Fruit fly (Drosophila melanogaster): ENCODE measurements around the gene CG9360.
A peak's percentile ranks its signal among the peaks of the same experiment; 100 is the strongest.

Gene CG9360

DNA sequence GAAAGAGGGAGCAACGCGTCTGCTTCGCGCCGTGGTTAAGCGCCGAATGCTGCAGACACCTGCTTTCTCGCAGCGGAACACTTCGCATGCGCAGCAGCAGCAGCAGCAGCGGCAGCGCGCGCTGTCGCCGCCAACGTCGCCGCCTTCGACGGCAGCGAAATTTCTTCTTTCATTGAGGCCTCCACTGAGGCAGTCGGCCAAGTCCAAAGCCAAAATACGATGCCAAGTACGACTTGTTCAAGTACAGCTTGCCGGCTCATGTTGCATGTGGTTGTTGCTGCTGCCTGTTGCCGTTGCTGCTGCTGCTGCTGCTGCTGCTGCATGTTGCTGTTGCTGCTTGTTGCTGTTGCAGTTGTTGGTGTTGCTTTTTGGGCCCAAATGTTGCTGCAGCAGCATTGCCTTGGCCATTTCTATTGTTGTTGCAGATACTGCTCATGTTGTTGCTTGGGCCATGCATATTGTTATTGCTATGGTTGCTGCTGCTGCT lies 14.4 kb upstream of the CG9360 start, which contains the start of gene dy:
TSS of gene dy (minus strand) at position 51 of the 487 bp plus-strand sequence.
- TF ChIP-seq OdsH (GFP tag; optimal IDR thresholded peaks at IDR 0.05) (no peak), vri (GFP tag; optimal IDR thresholded peaks at IDR 0.05) (no peak), Ets96B (tag; optimal IDR thresholded peaks at IDR 0.05) (no peak), Lpt (GFP tag; optimal IDR thresholded peaks at IDR 0.05) (no peak), Sox102F (GFP tag; optimal IDR thresholded peaks at IDR 0.05) (no peak), CG3919 (GFP tag; optimal IDR thresholded peaks at IDR 0.05) (peak; percentile 51), CG15336 (GFP tag; IDR thresholded peaks at IDR 0.05) (no peak), Eip78C (GFP tag) (peak; percentile 34), CG8632 (GFP tag; optimal IDR thresholded peaks at IDR 0.05) (no peak), CG10669 (GFP tag; optimal IDR thresholded peaks at IDR 0.05) (no peak), CG11762 (GFP tag; optimal IDR thresholded peaks at IDR 0.05; ENCODE audit: insufficient read depth) (no peak), CG11294 (GFP tag; IDR thresholded peaks at IDR 0.05) (no peak), fkh (GFP tag; optimal IDR thresholded peaks at IDR 0.05) (no peak)

DNA sequence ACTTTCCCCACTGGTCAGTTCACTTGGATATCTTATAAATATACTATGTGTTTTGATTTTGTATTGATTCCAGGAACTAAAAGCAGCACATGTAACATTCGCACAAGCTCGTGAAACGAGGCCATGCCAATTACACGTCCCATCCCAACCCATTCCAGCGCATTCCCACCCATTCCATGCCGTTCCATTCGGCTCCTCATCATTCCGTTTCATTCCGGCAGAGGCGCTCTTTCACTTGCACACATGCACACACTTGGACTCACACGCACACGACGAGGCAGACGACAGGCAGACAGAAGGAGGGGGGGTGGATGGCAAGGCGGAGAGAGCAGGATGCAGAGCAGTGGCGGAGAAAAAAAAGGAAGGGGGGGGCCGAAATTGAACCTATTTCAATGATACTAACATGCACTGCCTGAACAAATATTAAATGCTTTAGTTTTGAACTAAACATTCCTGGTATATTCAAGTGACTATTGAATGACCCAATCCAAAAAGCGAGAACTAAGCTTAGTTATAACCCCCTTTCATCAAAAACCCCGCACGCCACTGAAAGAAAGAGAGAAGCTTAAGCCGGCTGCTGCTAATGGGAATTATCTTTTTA lies 11.7 kb upstream of the CG9360 start:
- TF ChIP-seq CG34406 (GFP tag; optimal IDR thresholded peaks at IDR 0.05) (peak; percentile 94), eg (GFP tag; IDR thresholded peaks at IDR 0.05) (peak; percentile 92), CG6276 (GFP tag; optimal IDR thresholded peaks at IDR 0.05) (peak; percentile 89), dac (GFP tag; optimal IDR thresholded peaks at IDR 0.05) (peak; percentile 92), spab (GFP tag; optimal IDR thresholded peaks at IDR 0.05) (peak; percentile 95), Sox14 (GFP tag; optimal IDR thresholded peaks at IDR 0.05) (peak; percentile 95), CG6163 (GFP tag; IDR thresholded peaks at IDR 0.05) (peak; percentile 94), Ets21C (GFP tag; optimal IDR thresholded peaks at IDR 0.05) (peak; percentile 95), CG7368 (GFP tag; optimal IDR thresholded peaks at IDR 0.05) (peak; percentile 95), CG10669 (GFP tag; optimal IDR thresholded peaks at IDR 0.05) (peak; percentile 93), CG6808 (GFP tag; optimal IDR thresholded peaks at IDR 0.05) (peak; percentile 96), CG9139 (GFP tag; optimal IDR thresholded peaks at IDR 0.05) (peak; percentile 92), fkh (GFP tag; optimal IDR thresholded peaks at IDR 0.05) (no peak), Gug (GFP tag; IDR thresholded peaks at IDR 0.05) (peak; percentile 90), vri (GFP tag; optimal IDR thresholded peaks at IDR 0.05) (peak; percentile 84), CG11294 (GFP tag; IDR thresholded peaks at IDR 0.05) (peak; percentile 70), CG16779 (tag; optimal IDR thresholded peaks at IDR 0.05) (peak; percentile 90), CG1621 (tag; optimal IDR thresholded peaks at IDR 0.05) (peak; percentile 95), net (GFP tag; optimal IDR thresholded peaks at IDR 0.05) (peak; percentile 91), CG10631 (GFP tag; optimal IDR thresholded peaks at IDR 0.05) (peak; percentile 95), OdsH (GFP tag; optimal IDR thresholded peaks at IDR 0.05) (peak; percentile 93), Lpt (GFP tag; optimal IDR thresholded peaks at IDR 0.05) (peak; percentile 93), CG6792 (GFP tag; optimal IDR thresholded peaks at IDR 0.05) (peak; percentile 97), esn (GFP tag; optimal IDR thresholded peaks at IDR 0.05) (peak; percentile 96), Blimp-1 (GFP tag; optimal IDR thresholded peaks at IDR 0.05) (peak; percentile 90), CG8319 (GFP tag; optimal IDR thresholded peaks at IDR 0.05) (peak; percentile 93), Eip78C (GFP tag) (peak; percentile 97), Eip75B (GFP tag; optimal IDR thresholded peaks at IDR 0.05) (peak; percentile 94), CG8119 (GFP tag; IDR thresholded peaks at IDR 0.05) (peak; percentile 95), ss (GFP tag; optimal IDR thresholded peaks at IDR 0.05) (peak; percentile 95), Ets96B (tag; optimal IDR thresholded peaks at IDR 0.05) (peak; percentile 93), fd59A (GFP tag; optimal IDR thresholded peaks at IDR 0.05) (peak; percentile 95), CG15336 (GFP tag; IDR thresholded peaks at IDR 0.05) (peak; percentile 94), CG8632 (GFP tag; optimal IDR thresholded peaks at IDR 0.05) (peak; percentile 93), Sox15 (GFP tag; optimal IDR thresholded peaks at IDR 0.05) (peak; percentile 93), dsx (GFP tag; optimal IDR thresholded peaks at IDR 0.05; ENCODE audit: poor library complexity, severe bottlenecking) (peak; percentile 92), Hr4 (GFP tag; optimal IDR thresholded peaks at IDR 0.05) (peak; percentile 88), Smox (GFP tag; optimal IDR thresholded peaks at IDR 0.05) (peak; percentile 95), Met (GFP tag; optimal IDR thresholded peaks at IDR 0.05) (peak; percentile 96), Hr39 (GFP tag; optimal IDR thresholded peaks at IDR 0.05) (peak; percentile 96), svp (GFP tag) (peak; percentile 96), CG11902 (GFP tag; optimal IDR thresholded peaks at IDR 0.05) (peak; percentile 93), achi (GFP tag; optimal IDR thresholded peaks at IDR 0.05) (peak; percentile 94), acj6 (GFP tag; optimal IDR thresholded peaks at IDR 0.05) (peak; percentile 94)
